Fruit fly (Drosophila melanogaster): ENCODE data around the gene SdhBL.

DNA sequence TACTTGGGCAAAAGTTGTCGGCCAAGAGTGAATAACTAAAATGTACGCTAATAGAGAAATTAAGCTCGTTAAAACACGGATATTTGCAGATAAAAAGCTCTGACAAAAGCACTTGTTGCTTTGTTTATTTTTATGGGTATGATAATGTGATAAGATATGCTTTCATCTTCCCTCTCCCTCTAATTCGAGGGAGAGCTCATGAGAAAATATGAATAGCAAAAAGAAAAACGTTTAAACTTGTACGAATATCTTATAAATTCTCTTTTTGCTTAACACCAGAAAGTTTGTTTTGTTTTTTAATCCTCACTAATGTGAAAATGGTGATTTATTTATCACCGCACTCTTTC is 45.3 kb upstream of the SdhBL start:
- TF ChIP-seq psq (GFP tag; optimal IDR thresholded peaks at IDR 0.05) (no peak), fru (GFP tag; optimal IDR thresholded peaks at IDR 0.05) (no peak), Jra (GFP tag; optimal IDR thresholded peaks at IDR 0.05) (no peak), rgr (GFP tag; optimal IDR thresholded peaks at IDR 0.05) (no peak), CrebA (GFP tag; optimal IDR thresholded peaks at IDR 0.05; ENCODE audit: borderline replicate concordance) (no peak)
